Fruit fly (Drosophila melanogaster): ENCODE measurements around the gene mnd.

The mnd gene

DNA sequence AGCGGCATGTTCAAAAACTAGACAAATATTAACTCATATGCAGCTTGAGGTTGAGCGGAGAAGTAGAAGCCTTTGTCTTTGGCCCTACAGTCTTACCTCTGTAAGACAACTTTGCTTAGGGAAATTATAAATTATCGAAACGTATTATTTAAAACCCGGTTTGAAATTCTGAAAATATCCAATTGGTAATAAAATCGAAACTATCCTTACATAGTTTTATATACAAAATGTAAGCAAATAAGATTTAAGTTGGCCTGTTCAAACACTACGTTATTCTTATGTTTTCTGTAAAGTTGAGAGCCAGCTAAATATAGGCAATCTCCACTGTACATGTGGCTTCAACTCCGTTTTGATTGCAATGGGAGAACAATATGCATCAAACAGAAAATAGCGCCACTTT is 28.4 kb downstream of the mnd start (continued):
- TF ChIP-seq fkh (GFP tag; optimal IDR thresholded peaks at IDR 0.05), result no peak
- TF ChIP-seq CG6808 (GFP tag; optimal IDR thresholded peaks at IDR 0.05), result peak; percentile 62
- TF ChIP-seq dac (GFP tag; optimal IDR thresholded peaks at IDR 0.05), result no peak
- peak; percentile 15 for TF ChIP-seq CG4318 (GFP tag; optimal IDR thresholded peaks at IDR 0.05)
- no peak for TF ChIP-seq CG3919 (GFP tag; optimal IDR thresholded peaks at IDR 0.05)
- no peak for TF ChIP-seq Lpt (GFP tag; optimal IDR thresholded peaks at IDR 0.05)
- TF ChIP-seq acj6 (GFP tag; optimal IDR thresholded peaks at IDR 0.05), result peak; percentile 39
- no peak for TF ChIP-seq CG9139 (GFP tag; optimal IDR thresholded peaks at IDR 0.05)
- TF ChIP-seq CG8632 (GFP tag; optimal IDR thresholded peaks at IDR 0.05), result peak; percentile 35
- no peak for TF ChIP-seq Hr38 (GFP tag; optimal IDR thresholded peaks at IDR 0.05)
- TF ChIP-seq CG8319 (GFP tag; optimal IDR thresholded peaks at IDR 0.05), result no peak
- no peak for TF ChIP-seq CG11294 (GFP tag; IDR thresholded peaks at IDR 0.05)
- no peak for TF ChIP-seq net (GFP tag; optimal IDR thresholded peaks at IDR 0.05)
- TF ChIP-seq cyc (GFP tag; optimal IDR thresholded peaks at IDR 0.05), result peak; percentile 2
- peak; percentile 8 for TF ChIP-seq CG34406 (GFP tag; optimal IDR thresholded peaks at IDR 0.05)
- TF ChIP-seq spab (GFP tag; optimal IDR thresholded peaks at IDR 0.05), result peak; percentile 24
- TF ChIP-seq Ets96B (tag; optimal IDR thresholded peaks at IDR 0.05), result peak; percentile 67
- no peak for TF ChIP-seq Blimp-1 (GFP tag; optimal IDR thresholded peaks at IDR 0.05)
- TF ChIP-seq CG6854 (GFP tag; optimal IDR thresholded peaks at IDR 0.05), result no peak
- TF ChIP-seq CG31627 (GFP tag; optimal IDR thresholded peaks at IDR 0.05), result no peak
- TF ChIP-seq CG32006 (GFP tag; optimal IDR thresholded peaks at IDR 0.05), result peak; percentile 60
- peak; percentile 41 for TF ChIP-seq Hr4 (GFP tag; optimal IDR thresholded peaks at IDR 0.05)
- TF ChIP-seq CG16779 (tag; optimal IDR thresholded peaks at IDR 0.05), result peak; percentile 8
- peak; percentile 40 for TF ChIP-seq Sox14 (GFP tag; optimal IDR thresholded peaks at IDR 0.05)
- TF ChIP-seq CG6792 (GFP tag; optimal IDR thresholded peaks at IDR 0.05), result no peak
- TF ChIP-seq OdsH (GFP tag; optimal IDR thresholded peaks at IDR 0.05), result peak; percentile 12
- no peak for TF ChIP-seq vri (GFP tag; optimal IDR thresholded peaks at IDR 0.05)
- peak; percentile 61 for TF ChIP-seq CG10669 (GFP tag; optimal IDR thresholded peaks at IDR 0.05)
- TF ChIP-seq lz (GFP tag; optimal IDR thresholded peaks at IDR 0.05), result peak; percentile 15
- TF ChIP-seq Sox15 (GFP tag; optimal IDR thresholded peaks at IDR 0.05), result no peak
- TF ChIP-seq eg (GFP tag; IDR thresholded peaks at IDR 0.05), result 0 out of 3 replicates have a peak, but pooled peaks have one; percentile 28
- TF ChIP-seq dsx (GFP tag; optimal IDR thresholded peaks at IDR 0.05; ENCODE audit: poor library complexity, severe bottlenecking), result peak; percentile 50
- TF ChIP-seq salr (GFP tag; optimal IDR thresholded peaks at IDR 0.05), result peak in 1 of 2 experiments; percentile 31
- TF ChIP-seq achi (GFP tag; optimal IDR thresholded peaks at IDR 0.05), result peak; percentile 42

DNA sequence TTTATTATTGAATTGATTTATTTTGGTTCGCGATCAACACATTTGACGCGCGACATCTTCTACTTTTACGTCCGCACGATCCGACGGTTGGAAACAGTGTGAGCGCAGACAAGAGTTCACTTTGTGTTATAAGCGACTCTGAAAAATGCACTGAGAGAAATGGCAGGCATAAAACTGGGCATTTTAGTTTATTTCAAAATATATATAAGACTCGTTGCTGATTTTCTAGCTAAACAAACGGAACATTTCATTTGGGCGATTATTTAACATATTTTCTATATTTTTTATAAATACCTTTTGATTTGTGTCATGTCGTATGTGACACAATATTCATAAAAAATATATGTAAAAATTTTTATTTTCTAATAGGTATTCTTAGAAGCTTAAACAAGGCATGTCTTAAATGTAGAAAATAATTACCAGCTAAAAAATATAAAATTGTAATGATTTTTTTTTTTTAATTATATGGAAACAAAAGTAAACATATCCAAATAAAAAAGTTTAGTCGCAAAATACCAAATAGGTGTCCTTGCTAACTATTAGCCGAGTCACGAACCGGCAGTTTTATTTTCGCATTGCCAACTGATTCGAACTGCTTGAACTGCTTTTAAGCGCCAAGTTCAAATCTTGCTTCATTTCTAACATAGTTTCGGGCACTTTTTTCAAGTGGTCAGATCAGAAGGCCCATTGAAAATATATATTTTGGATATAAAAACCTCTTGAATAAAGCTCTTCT is 29.2 kb downstream of the mnd start, which contains the start of gene Reck:
TSS of gene Reck (minus strand) at position 106 of the 736 bp plus-strand sequence.
- TF ChIP-seq achi (GFP tag; optimal IDR thresholded peaks at IDR 0.05) (peak; percentile 91), Smox (GFP tag; optimal IDR thresholded peaks at IDR 0.05) (peak; percentile 79), CG9139 (GFP tag; optimal IDR thresholded peaks at IDR 0.05) (peak; percentile 78), CG8319 (GFP tag; optimal IDR thresholded peaks at IDR 0.05) (peak; percentile 62), Ets21C (GFP tag; optimal IDR thresholded peaks at IDR 0.05) (peak; percentile 48), net (GFP tag; optimal IDR thresholded peaks at IDR 0.05) (peak; percentile 93), fd85E (GFP tag; optimal IDR thresholded peaks at IDR 0.05) (peak; percentile 58), Eip75B (GFP tag; optimal IDR thresholded peaks at IDR 0.05) (peak; percentile 85), lz (GFP tag; optimal IDR thresholded peaks at IDR 0.05) (peak; percentile 55), Hr39 (GFP tag; optimal IDR thresholded peaks at IDR 0.05) (peak; percentile 57), CG6792 (GFP tag; optimal IDR thresholded peaks at IDR 0.05) (peak; percentile 74), topi (GFP tag; optimal IDR thresholded peaks at IDR 0.05) (peak; percentile 85), ss (GFP tag; optimal IDR thresholded peaks at IDR 0.05) (peak; percentile 82 to 83), fkh (GFP tag; optimal IDR thresholded peaks at IDR 0.05) (peak; percentile 3), CG4318 (GFP tag; optimal IDR thresholded peaks at IDR 0.05) (peak; percentile 77), Hr4 (GFP tag; optimal IDR thresholded peaks at IDR 0.05) (peak; percentile 94), acj6 (GFP tag; optimal IDR thresholded peaks at IDR 0.05) (peak; percentile 91), CG10669 (GFP tag; optimal IDR thresholded peaks at IDR 0.05) (peak; percentile 87), Gug (GFP tag; IDR thresholded peaks at IDR 0.05) (peak; percentile 79), Ets96B (tag; optimal IDR thresholded peaks at IDR 0.05) (peak; percentile 85), spab (GFP tag; optimal IDR thresholded peaks at IDR 0.05) (peak; percentile 80), CG3032 (tag; optimal IDR thresholded peaks at IDR 0.05) (peak; percentile 83), Hr38 (GFP tag; optimal IDR thresholded peaks at IDR 0.05) (no peak), fd59A (GFP tag; optimal IDR thresholded peaks at IDR 0.05) (peak; percentile 62), CG11294 (GFP tag; IDR thresholded peaks at IDR 0.05) (peak; percentile 74), CG8119 (GFP tag; IDR thresholded peaks at IDR 0.05) (peak; percentile 96), CG31627 (GFP tag; optimal IDR thresholded peaks at IDR 0.05) (peak; percentile 61), Met (GFP tag; optimal IDR thresholded peaks at IDR 0.05) (peak; percentile 85), CG15336 (GFP tag; IDR thresholded peaks at IDR 0.05) (peak; percentile 96), dsx (GFP tag; optimal IDR thresholded peaks at IDR 0.05; ENCODE audit: poor library complexity, severe bottlenecking) (peak; percentile 83)

All from whole organism, prepupa.